Fruit fly (Drosophila melanogaster) whole organism, pupa: Measurements from ENCODE around the gene Alg7.
"Not testable (repeated sequence)": the region's sequence is repeated elsewhere in the genome, so short reads cannot be mapped to it uniquely, and the experiment has no call there.

Experiments
- CG10348 ChIP-seq: fragments of 200-800 bp; sonication (Bioruptor generic); IDR thresholded peaks from 2 replicates; pipeline ENCODE4 v1.3.6; 2022; ENCODE audit warnings: missing biosample characterization, missing genetic modification characterization
- CG32121 ChIP-seq: fragments of 200-800 bp; sonication (Bioruptor generic); IDR thresholded peaks from 2 replicates; pipeline ENCODE4 v1.3.6; 2022; ENCODE audit warnings: missing biosample characterization, missing genetic modification characterization
- gl ChIP-seq: fragments of 200-800 bp; sonication (Bioruptor generic); optimal IDR thresholded peaks from 2 replicates; lab custom pipeline; 2018; ENCODE audit warnings: missing biosample characterization, mild to moderate bottlenecking, missing genetic modification characterization

DNA sequence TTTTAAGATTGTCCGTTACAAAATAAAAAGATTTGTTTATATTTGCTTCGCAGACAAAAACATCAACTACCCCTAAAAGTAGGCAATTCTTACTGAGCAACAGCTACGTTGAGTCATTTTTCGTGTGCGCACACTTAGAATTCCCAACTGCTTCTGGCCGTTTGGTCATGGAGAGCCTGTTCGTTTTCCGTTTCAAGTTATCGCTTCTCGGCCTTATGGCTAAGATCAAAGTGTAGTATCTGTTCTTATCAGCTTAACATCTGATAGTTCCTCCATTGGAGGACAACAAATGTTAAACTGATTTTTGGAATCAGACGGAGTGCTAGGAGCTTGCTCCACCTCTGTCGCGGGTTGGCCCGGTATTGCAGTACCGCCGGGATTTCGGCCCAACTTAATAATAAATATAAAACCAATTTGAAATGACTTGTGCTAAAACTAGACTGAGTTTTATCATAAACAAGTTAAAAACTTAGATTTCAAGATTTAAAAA lies 36.6 kb downstream of the Alg7 start:
- peak; percentile 47; the same call in 1 of the 2 replicates for TF ChIP-seq CG32121 (GFP tag; lab: Robert Waterston, UW)
- not testable (repeated sequence) for TF ChIP-seq CG10348 (GFP tag; lab: Robert Waterston, UW); gl
